Fruit fly (Drosophila melanogaster) whole organism, pupa: ENCODE measurements around the gene Ranbp16.

Source experiments
- CG12605 ChIP-seq: fragments of 200-800 bp; sonication (Bioruptor generic); IDR thresholded peaks from 2 replicates; pipeline ENCODE4 v1.3.6; 2022; ENCODE audit warnings: missing biosample characterization, missing genetic modification characterization
- CG14655 ChIP-seq: fragments of 200-800 bp; sonication (Bioruptor generic); optimal IDR thresholded peaks from 3 replicates; lab custom pipeline; 2017; ENCODE audit warnings: mild to moderate bottlenecking, missing biosample characterization, missing genetic modification reagents, missing genetic modification characterization
- CG17806 ChIP-seq: fragments of 200-800 bp; sonication (Bioruptor generic); optimal IDR thresholded peaks from 2 replicates; lab custom pipeline; 2018; ENCODE audit warnings: missing biosample characterization, mild to moderate bottlenecking, missing genetic modification characterization, moderate library complexity
- CG34367 ChIP-seq: fragments of 200-800 bp; sonication (Bioruptor generic); optimal IDR thresholded peaks from 2 replicates; lab custom pipeline; 2018; ENCODE audit warnings: missing biosample characterization, mild to moderate bottlenecking, missing genetic modification characterization
- D1 ChIP-seq: fragments of 200-800 bp; sonication (Bioruptor generic); optimal IDR thresholded peaks from 2 replicates; lab custom pipeline; 2018; ENCODE audit warnings: missing biosample characterization, mild to moderate bottlenecking, missing genetic modification characterization, moderate library complexity
- EcR ChIP-seq: fragments of 200-800 bp; sonication (Bioruptor generic); optimal IDR thresholded peaks from 3 replicates; lab custom pipeline; 2019; ENCODE audit warnings: missing biosample characterization, missing genetic modification characterization, mild to moderate bottlenecking, moderate library complexity, missing genetic modification reagents
- fd96Ca ChIP-seq: fragments of 200-800 bp; sonication (Bioruptor generic); IDR thresholded peaks from 3 replicates; pipeline ENCODE4 v1.3.6; 2022; ENCODE audit warnings: missing biosample characterization, missing genetic modification characterization
- rn ChIP-seq: fragments of 200-800 bp; sonication (Bioruptor generic); IDR thresholded peaks from 2 replicates; pipeline ENCODE4 v1.3.6; 2022; ENCODE audit warnings: missing biosample characterization, missing genetic modification characterization

- TF ChIP-seq CG34367 (tag; lab: Kevin White, UChicago) (no peak), CG14655 (GFP tag; lab: Kevin White, UChicago) (no peak), EcR (GFP tag; lab: Kevin White, UChicago) (no peak), CG12605 (GFP tag; lab: Robert Waterston, UW) (no peak), CG17806 (no peak), fd96Ca (GFP tag; lab: Robert Waterston, UW) (no peak), D1 (peak; percentile 24), rn (no peak)
Measured at dm6 chrX:15944735-15945323, 11.2 kb upstream of the Ranbp16 start, which contains the start of gene Rrp47.
